Fruit fly (Drosophila melanogaster) whole organism, embryonic: ENCODE data around the gene CG7945.

ENCODE experiments used
- B-H2 ChIP-seq: fragments of 200-800 bp; sonication (Bioruptor generic); optimal IDR thresholded peaks from 2 replicates; lab custom pipeline; 2018; ENCODE audit warnings: missing biosample characterization, mild to moderate bottlenecking, missing genetic modification characterization
- CG10366 ChIP-seq: fragments of 200-800 bp; sonication (Bioruptor generic); IDR thresholded peaks from 2 replicates; pipeline ENCODE4 v1.3.6; 2022; ENCODE audit warnings: missing biosample characterization, missing genetic modification characterization
- CG10979 ChIP-seq: fragments of 200-800 bp; sonication (Bioruptor generic); optimal IDR thresholded peaks from 2 replicates; lab custom pipeline; 2018; ENCODE audit warnings: missing biosample characterization, mild to moderate bottlenecking, missing genetic modification characterization, moderate library complexity
- CG12769 ChIP-seq: fragments of 200-800 bp; sonication (Bioruptor generic); optimal IDR thresholded peaks from 2 replicates; lab custom pipeline; 2019; ENCODE audit warnings: missing biosample characterization, mild to moderate bottlenecking, missing genetic modification characterization, moderate library complexity
- CG12942 ChIP-seq: fragments of 200-800 bp; sonication (Bioruptor generic); optimal IDR thresholded peaks from 3 replicates; lab custom pipeline; 2016; ENCODE audit warnings: missing biosample characterization, missing genetic modification characterization
- CG16863 ChIP-seq: fragments of 200-800 bp; sonication (Bioruptor generic); optimal IDR thresholded peaks from 3 replicates; lab custom pipeline; 2016; ENCODE audit warnings: missing biosample characterization, missing genetic modification characterization
- CG17328 ChIP-seq: fragments of 200-800 bp; sonication (Bioruptor generic); IDR thresholded peaks from 2 replicates; pipeline ENCODE4 v1.3.6; 2022; ENCODE audit warnings: missing biosample characterization, missing genetic modification characterization
- CG17802 ChIP-seq: fragments of 200-800 bp; sonication (Bioruptor generic); optimal IDR thresholded peaks from 2 replicates; lab custom pipeline; 2018; ENCODE audit warnings: missing biosample characterization, mild to moderate bottlenecking, missing genetic modification characterization, moderate library complexity
- CG18599 ChIP-seq: fragments of 200-800 bp; sonication (Bioruptor generic); optimal IDR thresholded peaks from 3 replicates; lab custom pipeline; 2017; ENCODE audit warnings: missing biosample characterization, missing genetic modification characterization, mild to moderate bottlenecking, moderate library complexity, missing genetic modification reagents
- CG18619 ChIP-seq: fragments of 200-800 bp; sonication (Bioruptor generic); optimal IDR thresholded peaks from 3 replicates; lab custom pipeline; 2017; ENCODE audit warnings: missing biosample characterization, mild to moderate bottlenecking, missing genetic modification characterization
- CG30020 ChIP-seq: fragments of 200-800 bp; optimal IDR thresholded peaks from 2 replicates; lab custom pipeline; 2019; ENCODE audit warnings: missing biosample characterization, mild to moderate bottlenecking, missing genetic modification characterization, moderate library complexity
- CG3407 ChIP-seq: fragments of 200-800 bp; sonication (Bioruptor generic); optimal IDR thresholded peaks from 2 replicates; lab custom pipeline; 2018; ENCODE audit warnings: missing biosample characterization, mild to moderate bottlenecking, missing genetic modification characterization
- CG3995 ChIP-seq: fragments of 200-800 bp; sonication (Bioruptor generic); optimal IDR thresholded peaks from 3 replicates; lab custom pipeline; 2016; ENCODE audit warnings: missing biosample characterization, missing genetic modification characterization
- CG4854 ChIP-seq: fragments of 200-800 bp; sonication (Bioruptor generic); optimal IDR thresholded peaks from 2 replicates; lab custom pipeline; 2016; ENCODE audit warnings: missing biosample characterization, missing genetic modification characterization, inconsistent platforms
- CG6272 ChIP-seq: fragments of 200-800 bp; sonication (Bioruptor generic); IDR thresholded peaks from 2 replicates; pipeline ENCODE4 v1.3.6; 2022; ENCODE audit warnings: missing biosample characterization, missing genetic modification characterization
- CG7357 ChIP-seq: fragments of 200-800 bp; sonication (Bioruptor generic); IDR thresholded peaks from 3 replicates; pipeline ENCODE4 v1.3.6; 2022; ENCODE audit warnings: missing biosample characterization, missing genetic modification characterization
- CG8290 ChIP-seq, 3 experiments: fragments of 200-800 bp; sonication (Bioruptor generic); optimal IDR thresholded peaks; 2 replicates each; lab custom pipeline; 2016 to 2019; ENCODE audit warnings: missing biosample characterization in 3 of 3, missing genetic modification characterization in 3 of 3, mild to moderate bottlenecking in 2 of 3, moderate library complexity in 1 of 3
- CG8924 ChIP-seq: fragments of 200-800 bp; optimal IDR thresholded peaks from 3 replicates; lab custom pipeline; 2019; ENCODE audit warnings: missing biosample characterization, mild to moderate bottlenecking, missing genetic modification characterization, moderate library complexity
- CG9932 ChIP-seq: fragments of 200-800 bp; sonication (Bioruptor generic); IDR thresholded peaks from 2 replicates; pipeline ENCODE4 v1.3.6; 2022; ENCODE audit warnings: missing biosample characterization, missing genetic modification characterization
- Camta ChIP-seq: fragments of 200-800 bp; sonication (Bioruptor generic); optimal IDR thresholded peaks from 2 replicates; lab custom pipeline; 2016; ENCODE audit warnings: missing biosample characterization, missing genetic modification characterization
- D ChIP-seq, 2 experiments: fragments of 200-800 bp in 1 of 2; fragments of >200 bp in 1 of 2; sonication (Bioruptor generic) in 1 of 2; optimal IDR thresholded peaks; 2 replicates in 1 of 2; 3 replicates in 1 of 2; lab custom pipeline; 2017; ENCODE audit warnings: mild to moderate bottlenecking in 1 of 2, missing biosample characterization in 1 of 2, missing genetic modification characterization in 1 of 2, missing genetic modification reagents in 1 of 2
- D19B ChIP-seq: fragments of 200-800 bp; sonication (Bioruptor generic); optimal IDR thresholded peaks from 2 replicates; lab custom pipeline; 2017; ENCODE audit warnings: missing biosample characterization, mild to moderate bottlenecking, missing genetic modification characterization
- Dbx ChIP-seq: fragments of 200-800 bp; sonication (Bioruptor generic); IDR thresholded peaks from 3 replicates; pipeline ENCODE4 v1.3.6; 2022; ENCODE audit warnings: missing biosample characterization, missing genetic modification characterization
- Fer3 ChIP-seq: fragments of 200-800 bp; sonication (Bioruptor generic); optimal IDR thresholded peaks from 2 replicates; lab custom pipeline; 2018; ENCODE audit warnings: missing biosample characterization, mild to moderate bottlenecking, missing genetic modification characterization, moderate library complexity
- HLH3B ChIP-seq: fragments of 200-800 bp; sonication (Bioruptor generic); IDR thresholded peaks from 2 replicates; pipeline ENCODE4 v1.3.6; 2022; ENCODE audit warnings: missing biosample characterization, missing genetic modification characterization
- Jarid2 ChIP-seq: fragments of 200-800 bp; sonication (Bioruptor generic); optimal IDR thresholded peaks from 3 replicates; lab custom pipeline; 2017; ENCODE audit warnings: mild to moderate bottlenecking, missing biosample characterization, missing genetic modification reagents, missing genetic modification characterization
- Lpt ChIP-seq: fragments of >200 bp; optimal IDR thresholded peaks from 2 replicates; lab custom pipeline; 2018; ENCODE audit warnings: missing biosample characterization, missing genetic modification characterization
- MBD-R2 ChIP-seq: fragments of 200-800 bp; sonication (Bioruptor generic); IDR thresholded peaks from 2 replicates; pipeline ENCODE4 v1.3.6; 2022; ENCODE audit warnings: missing biosample characterization, missing genetic modification characterization
- Meics ChIP-seq: fragments of 200-800 bp; sonication (Bioruptor generic); optimal IDR thresholded peaks from 2 replicates; lab custom pipeline; 2017; ENCODE audit warnings: missing biosample characterization, mild to moderate bottlenecking, missing genetic modification characterization
- Mrtf ChIP-seq: fragments of 200-800 bp; sonication (Bioruptor generic); IDR thresholded peaks from 3 replicates; pipeline ENCODE4 v1.3.6; 2022; ENCODE audit warnings: missing biosample characterization, missing genetic modification characterization
- Opbp ChIP-seq: fragments of 200-800 bp; sonication (Bioruptor generic); IDR thresholded peaks from 3 replicates; pipeline ENCODE4 v1.3.6; 2022; ENCODE audit warnings: missing biosample characterization, missing genetic modification characterization; ENCODE audit not compliant: partially characterized antibody
- Scr ChIP-seq: fragments of 200-800 bp; sonication (Bioruptor generic); IDR thresholded peaks from 2 replicates; pipeline ENCODE4 v1.3.6; 2022; ENCODE audit warnings: missing biosample characterization, missing genetic modification characterization; ENCODE audit not compliant: partially characterized antibody
- Spps ChIP-seq: fragments of 200-800 bp; sonication (Bioruptor generic); optimal IDR thresholded peaks from 2 replicates; lab custom pipeline; 2018; ENCODE audit warnings: missing biosample characterization, mild to moderate bottlenecking, missing genetic modification characterization
- Ssrp ChIP-seq: fragments of 200-800 bp; sonication (Bioruptor generic); optimal IDR thresholded peaks from 2 replicates; lab custom pipeline; 2018; ENCODE audit warnings: missing biosample characterization, mild to moderate bottlenecking, missing genetic modification characterization, moderate library complexity
- chm ChIP-seq: fragments of 200-800 bp; sonication (Bioruptor generic); IDR thresholded peaks from 2 replicates; pipeline ENCODE4 v1.3.6; 2022; ENCODE audit warnings: missing biosample characterization, missing genetic modification characterization
- chn ChIP-seq: fragments of 200-800 bp; sonication (Bioruptor generic); optimal IDR thresholded peaks from 2 replicates; lab custom pipeline; 2016; ENCODE audit warnings: missing biosample characterization, missing genetic modification characterization
- dpn ChIP-seq, 2 experiments: fragments of 200-800 bp; sonication (Bioruptor generic); optimal IDR thresholded peaks; 3 replicates each; lab custom pipeline; 2016; ENCODE audit warnings: missing biosample characterization in 2 of 2, missing genetic modification characterization in 2 of 2
- en ChIP-seq: fragments of 200-800 bp; sonication (Bioruptor generic); optimal IDR thresholded peaks from 2 replicates; lab custom pipeline; 2016; ENCODE audit warnings: missing biosample characterization, missing genetic modification characterization
- insv ChIP-seq, 2 experiments: fragments of 200-800 bp; sonication (Bioruptor generic); optimal IDR thresholded peaks; 3 replicates each; lab custom pipeline; 2016 to 2018; ENCODE audit warnings: missing biosample characterization in 2 of 2, missing genetic modification characterization in 2 of 2
- inv ChIP-seq: fragments of 200-800 bp; sonication (Bioruptor generic); IDR thresholded peaks from 2 replicates; pipeline ENCODE4 v1.3.6; 2022; ENCODE audit warnings: missing biosample characterization, missing genetic modification characterization; ENCODE audit not compliant: partially characterized antibody
- lab ChIP-seq: fragments of 200-800 bp; sonication (Bioruptor generic); optimal IDR thresholded peaks from 3 replicates; lab custom pipeline; 2017; ENCODE audit warnings: missing biosample characterization, missing genetic modification characterization, mild to moderate bottlenecking, moderate library complexity, missing genetic modification reagents
- nmo ChIP-seq: fragments of 200-800 bp; sonication (Bioruptor generic); optimal IDR thresholded peaks from 2 replicates; lab custom pipeline; 2018; ENCODE audit warnings: missing biosample characterization, mild to moderate bottlenecking, missing genetic modification characterization, moderate library complexity
- sd ChIP-seq: fragments of 200-800 bp; sonication (Bioruptor generic); optimal IDR thresholded peaks from 3 replicates; lab custom pipeline; 2018; ENCODE audit warnings: missing biosample characterization, mild to moderate bottlenecking, missing genetic modification characterization, moderate library complexity
- seq ChIP-seq: fragments of 200-800 bp; sonication (Bioruptor generic); IDR thresholded peaks from 2 replicates; pipeline ENCODE4 v1.3.6; 2022; ENCODE audit warnings: missing biosample characterization, missing genetic modification characterization
- shn ChIP-seq: fragments of 200-800 bp; sonication (Bioruptor generic); optimal IDR thresholded peaks from 3 replicates; lab custom pipeline; 2016; ENCODE audit warnings: missing biosample characterization, missing genetic modification characterization
- sob ChIP-seq: fragments of 200-800 bp; sonication (Bioruptor generic); IDR thresholded peaks from 2 replicates; pipeline ENCODE4 v1.3.6; 2022; ENCODE audit warnings: missing biosample characterization, missing genetic modification characterization
- twi ChIP-seq: fragments of 200-800 bp; optimal IDR thresholded peaks from 2 replicates; lab custom pipeline; 2019; ENCODE audit warnings: missing biosample characterization, mild to moderate bottlenecking, missing genetic modification characterization, moderate library complexity
- vfl ChIP-seq: fragments of 200-800 bp; sonication (Bioruptor generic); optimal IDR thresholded peaks from 2 replicates; lab custom pipeline; 2016; ENCODE audit warnings: missing biosample characterization, missing genetic modification characterization

CG7945 gene

DNA sequence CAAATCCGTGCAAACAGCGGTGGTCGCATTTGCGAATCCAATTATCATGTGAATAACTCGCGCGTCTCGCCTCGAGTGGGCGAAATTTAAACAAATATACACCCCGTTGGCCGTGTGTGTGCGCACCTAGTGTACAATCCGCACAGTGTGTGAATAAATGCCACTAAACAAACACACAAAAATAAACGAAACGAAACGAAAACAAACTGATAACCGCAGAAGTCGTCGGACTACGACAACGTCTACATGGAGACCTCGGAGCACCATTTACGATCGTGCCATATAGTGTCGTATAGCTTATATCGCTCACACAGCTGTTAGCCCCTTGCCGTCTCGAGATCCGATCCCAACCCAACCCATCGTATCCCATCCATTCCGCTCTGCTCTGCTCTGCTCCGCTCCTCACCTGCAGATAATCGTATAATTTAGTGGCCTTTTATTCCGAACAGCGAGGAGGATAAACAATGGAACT, 42.6 kb upstream of the CG7945 start (continued):
- TF ChIP-seq insv (GFP tag; optimal IDR thresholded peaks at IDR 0.05; lab: Kevin White, UChicago) (peak in 1 of 2 experiments; percentile 53), en (GFP tag; lab: Kevin White, UChicago) (peak; percentile 46), chm (peak; percentile 73), CG18619 (peak; percentile 53), seq (GFP tag; lab: Robert Waterston, UW) (peak; percentile 70; the same call in 1 of the 2 replicates), lab (GFP tag; lab: Kevin White, UChicago) (peak; percentile 89), CG17802 (tag; lab: Kevin White, UChicago) (peak; percentile 39), shn (GFP tag; lab: Kevin White, UChicago) (no peak), CG6272 (no peak), CG18599 (GFP tag; lab: Kevin White, UChicago) (peak; percentile 75), Mrtf (GFP tag; lab: Robert Waterston, UW) (peak; percentile 43; the same call in 1 of the 3 replicates), CG3407 (GFP tag; lab: Kevin White, UChicago) (peak; percentile 65), Spps (tag; lab: Kevin White, UChicago) (no peak), CG12769 (tag; lab: Kevin White, UChicago) (peak; percentile 96), B-H2 (peak; percentile 75), CG17328 (no peak; the same call in 1 of the 2 replicates), sob (GFP tag; lab: Robert Waterston, UW) (peak; percentile 64; the same call in 1 of the 2 replicates), D19B (GFP tag; lab: Kevin White, UChicago) (no peak), CG3995 (GFP tag; lab: Kevin White, UChicago) (no peak), CG8924 (tag; lab: Kevin White, UChicago) (peak; percentile 64), Lpt (GFP tag; lab: Kevin White, UChicago) (no peak)

DNA sequence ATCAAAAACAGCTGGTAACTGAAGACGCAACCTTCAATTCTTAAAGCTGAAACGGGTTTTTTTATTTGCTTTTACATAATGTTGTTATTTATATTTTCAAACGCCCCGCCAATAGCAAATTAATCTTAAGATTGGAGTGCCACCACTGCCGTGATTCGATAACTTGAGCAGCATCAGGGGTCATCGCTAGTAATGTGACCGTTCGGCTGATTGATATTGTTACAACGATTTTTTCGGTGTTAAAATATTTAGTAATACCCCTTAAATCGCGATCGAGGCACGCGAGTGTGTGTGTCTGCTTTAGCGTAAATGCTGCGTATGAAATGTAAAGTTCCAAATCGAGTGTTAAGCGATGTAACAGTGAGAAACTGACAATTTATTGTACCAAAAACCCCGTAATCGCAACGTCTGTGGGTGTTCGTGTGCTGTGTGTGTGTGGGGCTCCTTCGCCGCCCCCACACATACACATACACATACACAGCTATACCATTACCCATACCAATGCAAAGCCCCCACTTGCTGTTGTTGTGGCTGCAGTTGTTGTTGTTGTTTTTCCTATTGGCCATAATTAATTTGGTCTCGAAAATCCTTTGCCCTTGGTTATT, 42.0 kb upstream of the CG7945 start, which contains the start of gene dop:
Gene dop, plus strand, starts transcription at position 185 of the 605 bp plus-strand sequence.
- peak; percentile 13 for TF ChIP-seq Jarid2
- TF ChIP-seq Opbp (GFP tag; lab: Robert Waterston, UW) = peak; percentile 50; the same call in 1 of the 3 replicates
- no peak for TF ChIP-seq CG4854
- TF ChIP-seq D19B (GFP tag; lab: Kevin White, UChicago) = peak; percentile 78
- peak; percentile 13 to 30 for TF ChIP-seq dpn (GFP tag; optimal IDR thresholded peaks at IDR 0.05; lab: Kevin White, UChicago)
- no peak for TF ChIP-seq twi (tag; lab: Kevin White, UChicago)
- TF ChIP-seq sd (tag; lab: Kevin White, UChicago) = no peak
- peak; percentile 62 for TF ChIP-seq CG9932 (GFP tag; lab: Robert Waterston, UW)
- no peak for TF ChIP-seq Fer3 (tag; lab: Kevin White, UChicago)
- peak; percentile 7 for TF ChIP-seq vfl (GFP tag; lab: Kevin White, UChicago)
- TF ChIP-seq CG16863 (GFP tag; lab: Kevin White, UChicago) = no peak
- TF ChIP-seq CG8290 (GFP tag; optimal IDR thresholded peaks at IDR 0.05; lab: Kevin White, UChicago) = peak; percentile 3
- TF ChIP-seq CG8290 (tag; optimal IDR thresholded peaks at IDR 0.05; lab: Kevin White, UChicago) = peak in 1 of 2 experiments; percentile 40
- TF ChIP-seq nmo (GFP tag; lab: Kevin White, UChicago) = peak; percentile 30
- TF ChIP-seq CG30020 (tag; lab: Kevin White, UChicago) = peak; percentile 40
- no peak for TF ChIP-seq CG10366
- TF ChIP-seq CG12942 (GFP tag; lab: Kevin White, UChicago) = peak; percentile 9
- peak; percentile 49; the same call in 1 of the 2 replicates for TF ChIP-seq inv (GFP tag; lab: Robert Waterston, UW)
- peak; percentile 24; the same call in 1 of the 2 replicates for TF ChIP-seq MBD-R2 (GFP tag; lab: Robert Waterston, UW)
- TF ChIP-seq Dbx (GFP tag; lab: Robert Waterston, UW) = 0 out of 3 replicates have a peak, but pooled peaks have one; percentile 35
- TF ChIP-seq Ssrp = no peak
- no peak for TF ChIP-seq Meics (GFP tag; lab: Kevin White, UChicago)
- TF ChIP-seq D (optimal IDR thresholded peaks at IDR 0.05; lab: Kevin White, UChicago) = no peak
- no peak for TF ChIP-seq D (GFP tag; optimal IDR thresholded peaks at IDR 0.05; lab: Kevin White, UChicago)
- no peak for TF ChIP-seq HLH3B (GFP tag; lab: Robert Waterston, UW)
- peak; percentile 71 for TF ChIP-seq Scr
- no peak for TF ChIP-seq CG7357 (GFP tag; lab: Robert Waterston, UW)
- TF ChIP-seq Camta (GFP tag; lab: Kevin White, UChicago) = peak; percentile 31
- no peak for TF ChIP-seq CG10979 (tag; lab: Kevin White, UChicago)
- peak; percentile 14 for TF ChIP-seq chn (GFP tag; lab: Kevin White, UChicago)
